Worm (Caenorhabditis elegans) whole organism, L4 larva: ENCODE data around the gene srlf-14.

Source experiments
- F26F4.8 ChIP-seq: fragments of 200-800 bp; sonication (Bioruptor generic); conservative IDR thresholded peaks from 2 replicates; pipeline ENCODE4 v1.3.6; 2022; ENCODE audit warnings: missing genetic modification characterization, missing compliant biosample characterization
- F37D6.2 ChIP-seq: sonication (generic microtip); optimal IDR thresholded peaks from 2 replicates; lab custom pipeline; 2016; ENCODE audit warnings: mild to moderate bottlenecking, missing genetic modification characterization, missing compliant biosample characterization
- T20F7.1 ChIP-seq: fragments of 200-800 bp; sonication (Bioruptor generic); optimal IDR thresholded peaks from 2 replicates; lab custom pipeline; 2018; ENCODE audit warnings: mild to moderate bottlenecking, missing genetic modification characterization, missing compliant biosample characterization
- T26A8.4 ChIP-seq: fragments of 200-800 bp; sonication (Bioruptor generic); IDR thresholded peaks from 2 replicates; pipeline ENCODE4 v1.3.6; 2022; ENCODE audit warnings: missing genetic modification characterization, missing compliant biosample characterization
- Y75B8A.6 ChIP-seq: fragments of 200-800 bp; sonication (Bioruptor generic); IDR thresholded peaks from 2 replicates; pipeline ENCODE4 v1.3.6; 2022; ENCODE audit warnings: missing genetic modification reagents, missing genetic modification characterization, missing compliant biosample characterization
- ama-1 ChIP-seq: fragments of 150-350 bp; optimal IDR thresholded peaks from 2 replicates; lab custom pipeline; 2014; ENCODE audit warnings: inconsistent platforms, mixed read lengths
- attf-4 ChIP-seq: sonication (generic microtip); optimal IDR thresholded peaks from 3 replicates; lab custom pipeline; 2017; ENCODE audit warnings: missing biosample characterization, missing genetic modification characterization
- ceh-20 ChIP-seq: fragments of 200-800 bp; sonication (Bioruptor generic); IDR thresholded peaks from 2 replicates; pipeline ENCODE4 v1.3.6; 2022; ENCODE audit warnings: missing genetic modification reagents, missing genetic modification characterization, missing compliant biosample characterization
- daf-12 ChIP-seq: fragments of 150-350 bp; optimal IDR thresholded peaks from 2 replicates; lab custom pipeline; 2014; ENCODE audit warnings: missing biosample characterization, missing genetic modification reagents, missing genetic modification characterization
- daf-16 ChIP-seq, 3 experiments: sonication (generic microtip); optimal IDR thresholded peaks; 2 replicates each; lab custom pipeline; 2016 to 2017; ENCODE audit warnings: missing genetic modification characterization in 3 of 3, missing genetic modification reagents in 3 of 3, mild to moderate bottlenecking in 2 of 3, missing compliant biosample characterization in 2 of 3, missing biosample characterization in 1 of 3, moderate library complexity in 1 of 3
- dmd-6 ChIP-seq: fragments of 200-800 bp; sonication (Bioruptor generic); IDR thresholded peaks from 2 replicates; pipeline ENCODE4 v1.3.6; 2022; ENCODE audit warnings: missing genetic modification reagents, missing genetic modification characterization, missing compliant biosample characterization
- duxl-1 ChIP-seq: sonication (generic microtip); optimal IDR thresholded peaks from 2 replicates; lab custom pipeline; 2016; ENCODE audit warnings: mild to moderate bottlenecking, missing genetic modification characterization, moderate library complexity, missing compliant biosample characterization; ENCODE audit not compliant: poor library complexity
- egl-43 ChIP-seq: fragments of 200-800 bp; sonication (Bioruptor generic); IDR thresholded peaks from 2 replicates; pipeline ENCODE4 v1.3.6; 2022; ENCODE audit warnings: missing genetic modification reagents, missing genetic modification characterization, missing compliant biosample characterization
- fos-1 ChIP-seq: fragments of 150-350 bp; optimal IDR thresholded peaks from 2 replicates; lab custom pipeline; 2014; ENCODE audit warnings: missing biosample characterization, missing genetic modification characterization
- gei-8 ChIP-seq: fragments of 200-800 bp; sonication (Bioruptor generic); optimal IDR thresholded peaks from 2 replicates; lab custom pipeline; 2018; ENCODE audit warnings: mild to moderate bottlenecking, missing genetic modification characterization, missing compliant biosample characterization
- hlh-30 ChIP-seq: sonication (generic microtip); optimal IDR thresholded peaks from 2 replicates; lab custom pipeline; 2017; ENCODE audit warnings: antibody characterized with exemption, mild to moderate bottlenecking, missing genetic modification characterization, missing compliant biosample characterization; ENCODE audit not compliant: insufficient read depth
- lim-7 ChIP-seq: fragments of 200-800 bp; sonication (Bioruptor generic); IDR thresholded peaks from 2 replicates; pipeline ENCODE4 v1.3.6; 2022; ENCODE audit warnings: missing genetic modification characterization, missing compliant biosample characterization
- lin-29 ChIP-seq: fragments of 200-800 bp; sonication (Bioruptor generic); IDR thresholded peaks from 2 replicates; pipeline ENCODE4 v1.3.6; 2022; ENCODE audit warnings: missing genetic modification reagents, missing genetic modification characterization, missing compliant biosample characterization
- lin-38 ChIP-seq: fragments of 200-800 bp; sonication (Bioruptor generic); IDR thresholded peaks from 2 replicates; pipeline ENCODE4 v1.3.6; 2022; ENCODE audit warnings: missing genetic modification reagents, missing genetic modification characterization, missing compliant biosample characterization
- madf-5 ChIP-seq, 2 experiments: fragments of 200-800 bp; sonication (Bioruptor generic); IDR thresholded peaks; 2 replicates each; pipeline ENCODE4 v1.3.6; 2022; ENCODE audit warnings: missing compliant biosample characterization in 2 of 2, missing genetic modification characterization in 2 of 2
- mdl-1 ChIP-seq, 2 experiments: fragments of 150-350 bp in 1 of 2; sonication (generic microtip) in 1 of 2; optimal IDR thresholded peaks; 2 replicates each; lab custom pipeline; 2014 to 2017; ENCODE audit warnings: missing biosample characterization in 2 of 2, missing genetic modification characterization in 2 of 2
- mdt-29 ChIP-seq: fragments of 200-800 bp; sonication (Bioruptor generic); IDR thresholded peaks from 2 replicates; pipeline ENCODE4 v1.3.6; 2022; ENCODE audit warnings: missing genetic modification reagents, missing genetic modification characterization, missing compliant biosample characterization
- mep-1 ChIP-seq: fragments of 150-350 bp; sonication (generic microtip); optimal IDR thresholded peaks from 3 replicates; lab custom pipeline; 2014; ENCODE audit warnings: missing biosample characterization, missing genetic modification characterization
- mxl-2 ChIP-seq: fragments of 200-800 bp; sonication (Bioruptor generic); conservative IDR thresholded peaks from 2 replicates; pipeline ENCODE4 v1.3.6; 2022; ENCODE audit warnings: missing genetic modification reagents, missing genetic modification characterization, missing compliant biosample characterization
- nhr-102 ChIP-seq: sonication (generic microtip); optimal IDR thresholded peaks from 2 replicates; lab custom pipeline; 2016; ENCODE audit warnings: mild to moderate bottlenecking, missing genetic modification characterization, moderate library complexity, missing compliant biosample characterization
- nhr-237 ChIP-seq: sonication (generic microtip); optimal IDR thresholded peaks from 2 replicates; lab custom pipeline; 2017; ENCODE audit warnings: missing biosample characterization, missing genetic modification characterization
- nhr-25 ChIP-seq: sonication (generic microtip); optimal IDR thresholded peaks from 2 replicates; lab custom pipeline; 2017; ENCODE audit warnings: missing genetic modification characterization, mild to moderate bottlenecking, missing compliant biosample characterization, antibody characterized with exemption, moderate library complexity, borderline replicate concordance; ENCODE audit not compliant: insufficient read depth
- php-3 ChIP-seq: fragments of 200-800 bp; sonication (Bioruptor generic); IDR thresholded peaks from 2 replicates; pipeline ENCODE4 v1.3.6; 2022; ENCODE audit warnings: missing genetic modification reagents, missing genetic modification characterization, missing compliant biosample characterization
- set-16 ChIP-seq: fragments of 200-800 bp; sonication (Bioruptor generic); IDR thresholded peaks from 2 replicates; pipeline ENCODE4 v1.3.6; 2022; ENCODE audit warnings: missing genetic modification reagents, missing genetic modification characterization, missing compliant biosample characterization
- tag-97 ChIP-seq: fragments of 200-800 bp; sonication (Bioruptor generic); IDR thresholded peaks from 2 replicates; pipeline ENCODE4 v1.3.6; 2022; ENCODE audit warnings: missing genetic modification characterization, missing compliant biosample characterization
- unc-39 ChIP-seq: sonication (generic microtip); optimal IDR thresholded peaks from 2 replicates; lab custom pipeline; 2017; ENCODE audit warnings: missing biosample characterization, missing genetic modification characterization
- unc-62 ChIP-seq, 3 experiments: fragments of 150-350 bp in 1 of 3; sonication (generic microtip); optimal IDR thresholded peaks in 2 of 3; peaks in 1 of 3; 1 replicate in 1 of 3; 2 replicates in 2 of 3; lab custom pipeline; 2014 to 2017; ENCODE audit warnings: missing biosample characterization in 3 of 3, missing genetic modification characterization in 3 of 3, missing genetic modification reagents in 3 of 3, missing genotype in 1 of 3
- vab-7 ChIP-seq: fragments of 200-800 bp; sonication (Bioruptor generic); IDR thresholded peaks from 2 replicates; pipeline ENCODE4 v1.3.6; 2022; ENCODE audit warnings: missing genetic modification reagents, missing genetic modification characterization, missing compliant biosample characterization
- zip-2 ChIP-seq: fragments of 150-350 bp; optimal IDR thresholded peaks from 2 replicates; lab custom pipeline; 2014; ENCODE audit warnings: missing biosample characterization, missing genetic modification characterization
- ztf-11 ChIP-seq: fragments of 150-350 bp; optimal IDR thresholded peaks from 2 replicates; lab custom pipeline; 2014; ENCODE audit warnings: missing biosample characterization, missing genetic modification characterization

Gene srlf-14

ce11 chrIV:10867370-10868146 lies 26.6 kb downstream of the srlf-14 start:
- TF ChIP-seq nhr-102 = no peak
- no peak for TF ChIP-seq unc-39
- TF ChIP-seq lin-29 (GFP tag; lab: Robert Waterston, UW) = no peak
- TF ChIP-seq unc-62 (GFP tag; optimal IDR thresholded peaks at IDR 0.05 in 1 of 2; lab: Kevin White, UChicago) = peak in 1 of 2 experiments; percentile 89
- no peak for TF ChIP-seq unc-62 (tag; optimal IDR thresholded peaks at IDR 0.05; lab: Kevin White, UChicago)
- no peak for TF ChIP-seq vab-7 (GFP tag; lab: Robert Waterston, UW)
- no peak for TF ChIP-seq gei-8 (GFP tag; lab: Kevin White, UChicago)
- no peak for TF ChIP-seq attf-4 (tag; lab: Kevin White, UChicago)
- no peak for TF ChIP-seq hlh-30 (tag; lab: Kevin White, UChicago)
- no peak for TF ChIP-seq php-3 (GFP tag; lab: Robert Waterston, UW)
- TF ChIP-seq Y75B8A.6 (GFP tag; lab: Robert Waterston, UW) = no peak
- no peak for TF ChIP-seq mdl-1 (tag; optimal IDR thresholded peaks at IDR 0.05; lab: Kevin White, UChicago)
- no peak for TF ChIP-seq ama-1 (lab: Kevin White, UChicago)
- 0 out of 2 replicates have a peak, but pooled peaks have one; percentile 9 for TF ChIP-seq F26F4.8
- no peak for TF ChIP-seq zip-2 (tag; lab: Kevin White, UChicago)
- no peak for TF ChIP-seq set-16 (GFP tag; lab: Robert Waterston, UW)
- no peak for TF ChIP-seq daf-16 (GFP tag; optimal IDR thresholded peaks at IDR 0.05; lab: Kevin White, UChicago)
- TF ChIP-seq daf-16 (tag; optimal IDR thresholded peaks at IDR 0.05; lab: Kevin White, UChicago) = peak; percentile 71
- no peak for TF ChIP-seq nhr-25 (tag; lab: Kevin White, UChicago)
- no peak for TF ChIP-seq nhr-237 (tag; lab: Kevin White, UChicago)
- no peak for TF ChIP-seq ztf-11

ce11 chrIV:10864031-10864430 lies 30.1 kb downstream of the srlf-14 start, which contains the start of gene nish-1:
Gene nish-1 (plus strand): TSS chrIV:10864331.
- TF ChIP-seq lin-29 (GFP tag; lab: Robert Waterston, UW) (no peak), vab-7 (GFP tag; lab: Robert Waterston, UW) (no peak), lin-38 (GFP tag; lab: Robert Waterston, UW) (no peak), egl-43 (GFP tag; lab: Robert Waterston, UW) (no peak), T20F7.1 (GFP tag; lab: Kevin White, UChicago) (no peak), dmd-6 (no peak), mdt-29 (GFP tag; lab: Robert Waterston, UW) (no peak), daf-12 (tag; lab: Kevin White, UChicago) (no peak)

ce11 chrIV:10861102-10861501 lies 33.1 kb downstream of the srlf-14 start, which contains the start of gene rbm-22:
Gene rbm-22 (plus strand): TSS chrIV:10861402.
- TF ChIP-seq egl-43 (GFP tag; lab: Robert Waterston, UW) (no peak), fos-1 (no peak), ceh-20 (no peak), lim-7 (GFP tag; lab: Robert Waterston, UW) (no peak), unc-62 (GFP tag; optimal IDR thresholded peaks at IDR 0.05 in 1 of 2; lab: Kevin White, UChicago) (no peak), unc-62 (tag; optimal IDR thresholded peaks at IDR 0.05; lab: Kevin White, UChicago) (no peak), madf-5 (GFP tag; IDR thresholded peaks at IDR 0.05; lab: Robert Waterston, UW) (no peak), mep-1 (tag; lab: Kevin White, UChicago) (no peak), tag-97 (GFP tag; lab: Robert Waterston, UW) (no peak), duxl-1 (tag; lab: Kevin White, UChicago) (no peak), unc-39 (no peak), mxl-2 (no peak), T26A8.4 (no peak), F37D6.2 (tag; lab: Kevin White, UChicago) (no peak)
